Worm (Caenorhabditis elegans): ENCODE results near the gene nhr-91.

DNA sequence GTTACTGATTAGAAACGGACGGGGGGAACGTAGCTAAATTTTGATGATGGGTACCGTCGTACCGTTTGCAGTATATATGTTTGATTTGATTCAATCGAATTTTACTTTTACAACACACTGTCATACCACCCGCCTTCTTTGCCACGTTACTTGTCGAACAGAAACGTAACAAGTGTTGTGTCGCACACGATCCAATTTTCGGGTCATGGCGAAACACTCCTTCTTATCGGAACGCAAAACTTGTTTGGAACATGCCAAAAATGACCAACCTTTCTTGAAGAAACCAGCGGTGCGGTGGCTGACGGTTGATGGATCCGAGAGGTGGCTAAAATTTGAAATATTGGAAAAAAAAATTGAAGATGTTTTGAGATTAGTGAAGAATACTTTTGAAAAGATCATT, 28.9 kb upstream of the nhr-91 start:
- TF ChIP-seq him-1 (tag; optimal IDR thresholded peaks at IDR 0.05) (no peak), dao-5 (tag; optimal IDR thresholded peaks at IDR 0.05) (no peak)

Measured in whole organism, L4/young adult.